Worm (Caenorhabditis elegans): ENCODE results near the gene nas-15.

- TF ChIP-seq nhr-77 (tag; optimal IDR thresholded peaks at IDR 0.05) (no peak), unc-62 (GFP tag; optimal IDR thresholded peaks at IDR 0.05) (no peak), fos-1 (tag; optimal IDR thresholded peaks at IDR 0.05) (no peak), lin-11 (tag; optimal IDR thresholded peaks at IDR 0.05) (no peak), mdl-1 (tag; optimal IDR thresholded peaks at IDR 0.05) (no peak)
Observed at ce11 chrX:812264-812663, 34.7 kb downstream of the nas-15 start.
